Fruit fly (Drosophila melanogaster) whole organism, embryonic: ENCODE data around the gene Tim8.

Source experiments
- BEAF-32 ChIP-seq: fragments of 200-800 bp; sonication (Bioruptor generic); optimal IDR thresholded peaks from 3 replicates; lab custom pipeline; 2017; ENCODE audit warnings: missing biosample characterization, missing genetic modification characterization, mild to moderate bottlenecking, moderate library complexity, missing genetic modification reagents
- CG10321 ChIP-seq: fragments of 200-800 bp; sonication (Bioruptor generic); IDR thresholded peaks from 2 replicates; pipeline ENCODE4 v1.3.6; 2022; ENCODE audit warnings: missing biosample characterization, missing genetic modification characterization
- CG12942 ChIP-seq: fragments of 200-800 bp; sonication (Bioruptor generic); optimal IDR thresholded peaks from 3 replicates; lab custom pipeline; 2016; ENCODE audit warnings: missing biosample characterization, missing genetic modification characterization
- CG13287 ChIP-seq: fragments of 200-800 bp; sonication (Bioruptor generic); IDR thresholded peaks from 2 replicates; pipeline ENCODE4 v1.3.6; 2022; ENCODE audit warnings: missing biosample characterization, missing genetic modification characterization; ENCODE audit not compliant: partially characterized antibody
- CG14667 ChIP-seq: fragments of 200-800 bp; sonication (Bioruptor generic); IDR thresholded peaks from 2 replicates; pipeline ENCODE4 v1.3.6; 2022; ENCODE audit warnings: missing biosample characterization, missing genetic modification characterization
- CG17612 ChIP-seq: fragments of 200-800 bp; sonication (Bioruptor generic); IDR thresholded peaks from 2 replicates; pipeline ENCODE4 v1.3.6; 2022; ENCODE audit warnings: missing biosample characterization, missing genetic modification characterization
- CG18011 ChIP-seq: fragments of 200-800 bp; sonication (Bioruptor generic); optimal IDR thresholded peaks from 2 replicates; lab custom pipeline; 2017; ENCODE audit warnings: missing biosample characterization, missing genetic modification characterization, mild to moderate bottlenecking, moderate library complexity, missing genotype
- CG2678 ChIP-seq: fragments of 200-800 bp; sonication (Bioruptor generic); optimal IDR thresholded peaks from 3 replicates; lab custom pipeline; 2019; ENCODE audit warnings: missing biosample characterization, mild to moderate bottlenecking, missing genetic modification characterization, moderate library complexity
- CG2875 ChIP-seq: fragments of 200-800 bp; sonication (Bioruptor generic); optimal IDR thresholded peaks from 2 replicates; lab custom pipeline; 2017; ENCODE audit warnings: missing biosample characterization, mild to moderate bottlenecking, missing genetic modification characterization, missing genetic modification reagents
- CG3065 ChIP-seq: fragments of 200-800 bp; sonication (Bioruptor generic); optimal IDR thresholded peaks from 2 replicates; lab custom pipeline; 2016; ENCODE audit warnings: missing biosample characterization, missing genetic modification characterization
- CG31388 ChIP-seq: fragments of 200-800 bp; sonication (Bioruptor generic); optimal IDR thresholded peaks from 2 replicates; lab custom pipeline; 2016; ENCODE audit warnings: missing biosample characterization, missing genetic modification characterization
- CG3407 ChIP-seq: fragments of 200-800 bp; sonication (Bioruptor generic); optimal IDR thresholded peaks from 2 replicates; lab custom pipeline; 2018; ENCODE audit warnings: missing biosample characterization, mild to moderate bottlenecking, missing genetic modification characterization
- CG4282 ChIP-seq: fragments of 200-800 bp; sonication (Bioruptor generic); optimal IDR thresholded peaks from 2 replicates; lab custom pipeline; 2016; ENCODE audit warnings: missing biosample characterization, missing genetic modification characterization
- CG4820 ChIP-seq: fragments of 200-800 bp; sonication (Bioruptor generic); optimal IDR thresholded peaks from 3 replicates; lab custom pipeline; 2016; ENCODE audit warnings: missing biosample characterization, missing genetic modification characterization
- CG6791 ChIP-seq: fragments of 200-800 bp; sonication (Bioruptor generic); IDR thresholded peaks from 3 replicates; pipeline ENCODE4 v1.3.6; 2022; ENCODE audit warnings: missing biosample characterization, missing genetic modification characterization; ENCODE audit not compliant: partially characterized antibody
- CG6813 ChIP-seq: fragments of 200-800 bp; sonication (Bioruptor generic); optimal IDR thresholded peaks from 2 replicates; lab custom pipeline; 2017; ENCODE audit warnings: missing biosample characterization, missing genetic modification characterization, mild to moderate bottlenecking, moderate library complexity, missing genetic modification reagents
- CG7786 ChIP-seq: fragments of 200-800 bp; sonication (Bioruptor generic); optimal IDR thresholded peaks from 2 replicates; lab custom pipeline; 2016; ENCODE audit warnings: missing biosample characterization, missing genetic modification characterization
- CG9609 ChIP-seq: fragments of 200-800 bp; sonication (Bioruptor generic); optimal IDR thresholded peaks from 3 replicates; lab custom pipeline; 2016; ENCODE audit warnings: missing biosample characterization, missing genetic modification characterization
- CG9727 ChIP-seq: fragments of 200-800 bp; sonication (Bioruptor generic); optimal IDR thresholded peaks from 3 replicates; lab custom pipeline; 2017; ENCODE audit warnings: missing biosample characterization, mild to moderate bottlenecking, missing genetic modification characterization
- CG9932 ChIP-seq: fragments of 200-800 bp; sonication (Bioruptor generic); IDR thresholded peaks from 2 replicates; pipeline ENCODE4 v1.3.6; 2022; ENCODE audit warnings: missing biosample characterization, missing genetic modification characterization
- Chrac-16 ChIP-seq: fragments of 200-800 bp; sonication (Bioruptor generic); optimal IDR thresholded peaks from 3 replicates; lab custom pipeline; 2016; ENCODE audit warnings: missing biosample characterization, missing genetic modification characterization
- Dfd ChIP-seq, 2 experiments: fragments of >200 bp; optimal IDR thresholded peaks; 2 replicates each; lab custom pipeline; 2017; ENCODE audit warnings: missing biosample characterization in 2 of 2, missing genetic modification characterization in 2 of 2
- GATAe ChIP-seq: fragments of 200-800 bp; sonication (Bioruptor generic); conservative IDR thresholded peaks from 2 replicates; pipeline ENCODE4 v1.3.6; 2022; ENCODE audit warnings: missing biosample characterization, missing genetic modification characterization
- HLH4C ChIP-seq: fragments of 200-800 bp; sonication (Bioruptor generic); IDR thresholded peaks from 3 replicates; pipeline ENCODE4 v1.3.6; 2022; ENCODE audit warnings: missing biosample characterization, missing genetic modification characterization; ENCODE audit not compliant: partially characterized antibody
- Hey ChIP-seq: fragments of 200-800 bp; sonication (Bioruptor generic); optimal IDR thresholded peaks from 3 replicates; lab custom pipeline; 2018; ENCODE audit warnings: missing biosample characterization, mild to moderate bottlenecking, missing genetic modification characterization
- Hr39 ChIP-seq: fragments of >200 bp; optimal IDR thresholded peaks from 2 replicates; lab custom pipeline; 2017
- Med ChIP-seq: fragments of 200-800 bp; sonication (Bioruptor generic); peaks from one replicate; lab custom pipeline; 2016; ENCODE audit warnings: missing biosample characterization, missing genetic modification characterization, mild to moderate bottlenecking, inconsistent platforms, moderate library complexity
- Nf-YC ChIP-seq: fragments of 200-800 bp; optimal IDR thresholded peaks from 3 replicates; lab custom pipeline; 2019; ENCODE audit warnings: missing biosample characterization, mild to moderate bottlenecking, missing genetic modification characterization, moderate library complexity
- Pdp1 ChIP-seq, 2 experiments: fragments of 200-800 bp; sonication (Bioruptor generic); optimal IDR thresholded peaks; 3 replicates each; lab custom pipeline; 2016; ENCODE audit warnings: missing biosample characterization in 2 of 2, missing genetic modification characterization in 2 of 2, mild to moderate bottlenecking in 1 of 2, moderate library complexity in 1 of 2
- Rx ChIP-seq: fragments of 200-800 bp; sonication (Bioruptor generic); IDR thresholded peaks from 2 replicates; pipeline ENCODE4 v1.3.6; 2022; ENCODE audit warnings: missing biosample characterization, missing genetic modification characterization
- ase ChIP-seq: fragments of 200-800 bp; sonication (Bioruptor generic); IDR thresholded peaks from 3 replicates; pipeline ENCODE4 v1.3.6; 2022; ENCODE audit warnings: missing biosample characterization, missing genetic modification characterization
- bigmax ChIP-seq: fragments of 200-800 bp; sonication (Bioruptor generic); optimal IDR thresholded peaks from 2 replicates; lab custom pipeline; 2018; ENCODE audit warnings: missing biosample characterization, mild to moderate bottlenecking, missing genetic modification characterization
- cas ChIP-seq: fragments of 200-800 bp; sonication (Bioruptor generic); IDR thresholded peaks from 2 replicates; pipeline ENCODE4 v1.3.6; 2022; ENCODE audit warnings: missing biosample characterization, missing genetic modification characterization
- cato ChIP-seq: fragments of 200-800 bp; sonication (Bioruptor generic); optimal IDR thresholded peaks from 2 replicates; lab custom pipeline; 2016; ENCODE audit warnings: missing biosample characterization, missing genetic modification characterization, borderline replicate concordance
- corto ChIP-seq: fragments of 200-800 bp; sonication (Bioruptor generic); optimal IDR thresholded peaks from 2 replicates; lab custom pipeline; 2016; ENCODE audit warnings: missing biosample characterization, mild to moderate bottlenecking, missing genetic modification characterization, moderate library complexity
- gfzf ChIP-seq: fragments of 200-800 bp; sonication (Bioruptor generic); optimal IDR thresholded peaks from 2 replicates; lab custom pipeline; 2016; ENCODE audit warnings: missing biosample characterization, mild to moderate bottlenecking, missing genetic modification characterization, moderate library complexity
- hbn ChIP-seq: fragments of 200-800 bp; sonication (Bioruptor generic); IDR thresholded peaks from 2 replicates; pipeline ENCODE4 v1.3.6; 2022; ENCODE audit warnings: missing biosample characterization, missing genetic modification characterization; ENCODE audit not compliant: partially characterized antibody
- kni ChIP-seq: fragments of 200-800 bp; sonication (Bioruptor generic); optimal IDR thresholded peaks from 3 replicates; lab custom pipeline; 2017; ENCODE audit warnings: mild to moderate bottlenecking, missing biosample characterization, missing genetic modification reagents, missing genetic modification characterization
- lmd ChIP-seq: fragments of 200-800 bp; sonication (Bioruptor generic); IDR thresholded peaks from 2 replicates; pipeline ENCODE4 v1.3.6; 2022; ENCODE audit warnings: missing biosample characterization, missing genetic modification characterization
- mld ChIP-seq: fragments of 200-800 bp; sonication (Bioruptor generic); IDR thresholded peaks from 3 replicates; pipeline ENCODE4 v1.3.6; 2022; ENCODE audit warnings: missing biosample characterization, missing genetic modification characterization; ENCODE audit not compliant: partially characterized antibody
- nmo ChIP-seq: fragments of 200-800 bp; sonication (Bioruptor generic); optimal IDR thresholded peaks from 2 replicates; lab custom pipeline; 2018; ENCODE audit warnings: missing biosample characterization, mild to moderate bottlenecking, missing genetic modification characterization, moderate library complexity
- oc ChIP-seq: fragments of 200-800 bp; sonication (Bioruptor generic); optimal IDR thresholded peaks from 2 replicates; lab custom pipeline; 2018; ENCODE audit warnings: missing biosample characterization, mild to moderate bottlenecking, missing genetic modification characterization, moderate library complexity
- onecut ChIP-seq: fragments of 200-800 bp; sonication (Bioruptor generic); IDR thresholded peaks from 2 replicates; pipeline ENCODE4 v1.3.6; 2022; ENCODE audit warnings: missing biosample characterization, missing genetic modification characterization
- otp ChIP-seq: fragments of 200-800 bp; sonication (Bioruptor generic); IDR thresholded peaks from 3 replicates; pipeline ENCODE4, ENCODE4 v1.3.6; 2022; ENCODE audit warnings: missing biosample characterization, missing genetic modification characterization
- pan ChIP-seq, 4 experiments: fragments of >200 bp in 3 of 4; fragments of 200-800 bp in 1 of 4; sonication (Bioruptor generic) in 1 of 4; optimal IDR thresholded peaks in 3 of 4; IDR thresholded peaks in 1 of 4; 2 replicates each; pipeline versions ENCODE4 v1.3.6 to Lab custom; 2017 to 2022; ENCODE audit warnings: missing biosample characterization in 2 of 4, missing genetic modification characterization in 2 of 4, mixed read lengths in 1 of 4
- ro ChIP-seq: fragments of 200-800 bp; sonication (Bioruptor generic); IDR thresholded peaks from 2 replicates; pipeline ENCODE4 v1.3.6; 2022; ENCODE audit warnings: missing biosample characterization, missing genetic modification characterization
- sim ChIP-seq: fragments of 200-800 bp; sonication (Bioruptor generic); IDR thresholded peaks from 2 replicates; pipeline ENCODE4 v1.3.6; 2022; ENCODE audit warnings: missing biosample characterization, missing genetic modification characterization
- stwl ChIP-seq: fragments of 200-800 bp; sonication (Bioruptor generic); optimal IDR thresholded peaks from 3 replicates; lab custom pipeline; 2018; ENCODE audit warnings: missing biosample characterization, mild to moderate bottlenecking, missing genetic modification characterization, moderate library complexity

Gene Tim8

DNA sequence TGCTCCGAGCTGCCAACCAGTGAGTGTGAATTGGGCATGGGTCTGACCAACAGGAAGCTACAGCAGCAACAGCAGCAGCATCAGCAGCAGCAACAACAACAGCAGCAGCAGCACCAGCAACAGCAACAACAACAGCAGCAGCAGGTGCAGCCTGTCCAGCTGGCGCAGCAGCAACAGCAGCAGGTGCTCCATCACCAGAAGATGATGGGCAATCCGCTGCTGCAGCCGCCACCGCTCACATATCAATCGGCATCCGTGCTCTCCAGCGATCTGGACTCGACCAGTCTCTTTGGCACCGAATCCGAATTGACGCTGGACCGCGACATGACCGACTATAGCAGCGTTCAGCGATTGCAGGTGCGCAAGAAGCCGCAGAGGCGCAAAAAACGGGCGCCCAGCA lies 11.6 kb upstream of the Tim8 start:
- no peak for TF ChIP-seq CG6813 (GFP tag; lab: Kevin White, UChicago)
- TF ChIP-seq ro: no peak
- peak in 1 of 2 experiments; percentile 56 for TF ChIP-seq Dfd (GFP tag; optimal IDR thresholded peaks at IDR 0.05; lab: Kevin White, UChicago)
- peak; percentile 8 for TF ChIP-seq Med (GFP tag; lab: Kevin White, UChicago)
- no peak for TF ChIP-seq CG4282 (GFP tag; lab: Kevin White, UChicago)
- no peak for TF ChIP-seq corto (GFP tag; lab: Kevin White, UChicago)

- TF ChIP-seq lmd (GFP tag; lab: Robert Waterston, UW) (no peak), CG31388 (GFP tag; lab: Kevin White, UChicago) (no peak), CG2678 (no peak), cas (GFP tag; lab: Robert Waterston, UW) (no peak), Rx (GFP tag; lab: Robert Waterston, UW) (no peak), CG3407 (GFP tag; lab: Kevin White, UChicago) (no peak), Hey (tag; lab: Kevin White, UChicago) (no peak), CG9932 (GFP tag; lab: Robert Waterston, UW) (0 out of 2 replicates have a peak, but pooled peaks have one; percentile 26), CG14667 (no peak), BEAF-32 (peak; percentile 62), nmo (GFP tag; lab: Kevin White, UChicago) (no peak), CG17612 (GFP tag; lab: Robert Waterston, UW) (no peak), Pdp1 (GFP tag; optimal IDR thresholded peaks at IDR 0.05; lab: Kevin White, UChicago) (peak in 1 of 2 experiments; percentile 31), GATAe (GFP tag; lab: Robert Waterston, UW) (no peak), stwl (tag; lab: Kevin White, UChicago) (peak; percentile 42), Chrac-16 (GFP tag; lab: Kevin White, UChicago) (no peak), HLH4C (GFP tag; lab: Robert Waterston, UW) (peak; percentile 80), CG2875 (GFP tag; lab: Kevin White, UChicago) (no peak), mld (GFP tag; lab: Robert Waterston, UW) (0 out of 3 replicates have a peak, but pooled peaks have one; percentile 49), kni (GFP tag; lab: Kevin White, UChicago) (no peak), pan (optimal IDR thresholded peaks at IDR 0.05; lab: Kevin White, UChicago) (no peak), pan (GFP tag; optimal IDR thresholded peaks at IDR 0.05 in 1 of 2, IDR thresholded peaks at IDR 0.05 in 1 of 2) (no peak), onecut (GFP tag; lab: Robert Waterston, UW) (no peak), CG7786 (GFP tag; lab: Kevin White, UChicago) (no peak), bigmax (no peak), cato (GFP tag; lab: Kevin White, UChicago) (no peak), CG12942 (GFP tag; lab: Kevin White, UChicago) (no peak), hbn (GFP tag; lab: Robert Waterston, UW) (peak; percentile 68), CG9727 (GFP tag; lab: Kevin White, UChicago) (no peak), CG3065 (GFP tag; lab: Kevin White, UChicago) (no peak), gfzf (GFP tag; lab: Kevin White, UChicago) (peak; percentile 12), CG13287 (GFP tag; lab: Robert Waterston, UW) (peak; percentile 80), CG4820 (GFP tag; lab: Kevin White, UChicago) (no peak), ase (GFP tag; lab: Robert Waterston, UW) (no peak), Nf-YC (peak; percentile 32), CG9609 (GFP tag; lab: Kevin White, UChicago) (no peak), otp (GFP tag; lab: Robert Waterston, UW) (no peak), CG4282 (GFP tag; lab: Kevin White, UChicago) (no peak), Hr39 (no peak), oc (tag; lab: Kevin White, UChicago) (no peak), sim (GFP tag; lab: Robert Waterston, UW) (no peak), CG10321 (GFP tag; lab: Robert Waterston, UW) (no peak), CG6791 (peak; percentile 74; the same call in 2 of the 3 replicates), CG18011 (GFP tag; lab: Kevin White, UChicago) (no peak)
Observed at dm6 chrX:11359081-11359481, 9.2 kb upstream of the Tim8 start, which contains the start of gene Pa1. Gene Pa1, plus strand, starts transcription at chrX:11359236.
